Worm (Caenorhabditis elegans) whole organism, L1 larva: Measurements from ENCODE around the gene F11D11.3.

Experiments
- C16A3.4 ChIP-seq: fragments of 150-350 bp; optimal IDR thresholded peaks from 2 replicates; lab custom pipeline; 2014; ENCODE audit warnings: missing biosample characterization, missing genetic modification characterization
- C34B4.2 ChIP-seq: sonication (generic microtip); optimal IDR thresholded peaks from 2 replicates; lab custom pipeline; 2017; ENCODE audit warnings: mild to moderate bottlenecking, missing genetic modification characterization, missing compliant biosample characterization
- F16B12.6 ChIP-seq: fragments of 150-350 bp; optimal IDR thresholded peaks from 2 replicates; lab custom pipeline; 2014; ENCODE audit warnings: missing biosample characterization, missing genetic modification characterization
- aha-1 ChIP-seq: fragments of 150-350 bp; optimal IDR thresholded peaks from 2 replicates; lab custom pipeline; 2014; ENCODE audit warnings: missing biosample characterization, missing genetic modification characterization
- alr-1 ChIP-seq: fragments of 200-800 bp; sonication (Bioruptor generic); optimal IDR thresholded peaks from 2 replicates; lab custom pipeline; 2018; ENCODE audit warnings: borderline replicate concordance, mild to moderate bottlenecking, missing genetic modification characterization, missing compliant biosample characterization
- blmp-1 ChIP-seq: fragments of 150-350 bp; optimal IDR thresholded peaks from 2 replicates; lab custom pipeline; 2014; ENCODE audit warnings: missing biosample characterization, missing genetic modification characterization
- ceh-82 ChIP-seq, 3 experiments: fragments of 150-350 bp in 1 of 3; sonication (generic microtip) in 2 of 3; optimal IDR thresholded peaks; 2 replicates each; lab custom pipeline; 2014 to 2017; ENCODE audit warnings: missing biosample characterization in 3 of 3, missing genetic modification characterization in 3 of 3
- efl-1 ChIP-seq, 4 experiments: fragments of 150-350 bp; optimal IDR thresholded peaks in 3 of 4; peaks in 1 of 4; 1 replicate in 1 of 4; 2 replicates in 3 of 4; lab custom pipeline; 2014; ENCODE audit warnings: missing biosample characterization in 2 of 4, missing genetic modification characterization in 2 of 4, missing genetic modification reagents in 2 of 4
- fkh-8 ChIP-seq: sonication (generic microtip); optimal IDR thresholded peaks from 2 replicates; lab custom pipeline; 2016; ENCODE audit warnings: mild to moderate bottlenecking, missing genetic modification characterization, missing compliant biosample characterization
- hlh-4 ChIP-seq: sonication (generic microtip); optimal IDR thresholded peaks from 2 replicates; lab custom pipeline; 2016; ENCODE audit warnings: mild to moderate bottlenecking, missing genetic modification characterization, missing compliant biosample characterization
- hpl-2 ChIP-seq: fragments of 150-350 bp; optimal IDR thresholded peaks from 2 replicates; lab custom pipeline; 2014; ENCODE audit warnings: missing biosample characterization, missing genetic modification reagents, missing genetic modification characterization
- isw-1 ChIP-seq: fragments of 200-800 bp; sonication (Bioruptor generic); IDR thresholded peaks from 2 replicates; pipeline ENCODE4 v1.3.6; 2022; ENCODE audit warnings: missing genetic modification characterization, missing compliant biosample characterization
- jun-1 ChIP-seq: fragments of 150-350 bp; optimal IDR thresholded peaks from 2 replicates; lab custom pipeline; 2014; ENCODE audit warnings: missing biosample characterization, missing genetic modification reagents, missing genetic modification characterization
- lin-13 ChIP-seq: fragments of 150-350 bp; optimal IDR thresholded peaks from 2 replicates; lab custom pipeline; 2014; ENCODE audit warnings: missing biosample characterization, missing genetic modification reagents, missing genetic modification characterization
- lin-14 ChIP-seq: fragments of 200-800 bp; sonication (Bioruptor generic); optimal IDR thresholded peaks from 2 replicates; lab custom pipeline; 2018; ENCODE audit warnings: mild to moderate bottlenecking, missing genetic modification characterization, moderate library complexity, missing compliant biosample characterization
- lin-35 ChIP-seq, 2 experiments: fragments of 150-350 bp; optimal IDR thresholded peaks; 2 replicates each; lab custom pipeline; 2014; ENCODE audit warnings: missing biosample characterization in 2 of 2, missing genetic modification characterization in 2 of 2, missing genetic modification reagents in 2 of 2
- mab-9 ChIP-seq: fragments of 200-800 bp; sonication (Bioruptor generic); IDR thresholded peaks from 2 replicates; pipeline ENCODE4 v1.3.6; 2022; ENCODE audit warnings: missing genetic modification reagents, missing genetic modification characterization, missing compliant biosample characterization
- nhr-11 ChIP-seq: fragments of 150-350 bp; optimal IDR thresholded peaks from 2 replicates; lab custom pipeline; 2014; ENCODE audit warnings: missing biosample characterization, missing genetic modification characterization
- nhr-19 ChIP-seq: fragments of 200-800 bp; sonication (Bioruptor generic); conservative IDR thresholded peaks from 2 replicates; pipeline ENCODE4 v1.3.6; 2022; ENCODE audit warnings: missing genetic modification characterization, missing compliant biosample characterization
- nhr-47 ChIP-seq: sonication (generic microtip); optimal IDR thresholded peaks from 2 replicates; lab custom pipeline; 2016; ENCODE audit warnings: mild to moderate bottlenecking, missing genetic modification characterization, moderate library complexity, missing compliant biosample characterization
- nhr-71 ChIP-seq: sonication (generic microtip); optimal IDR thresholded peaks from 2 replicates; lab custom pipeline; 2016; ENCODE audit warnings: mild to moderate bottlenecking, missing genetic modification characterization, moderate library complexity, missing compliant biosample characterization
- pag-3 ChIP-seq: sonication (generic microtip); optimal IDR thresholded peaks from 2 replicates; lab custom pipeline; 2017; ENCODE audit warnings: missing genetic modification characterization, mild to moderate bottlenecking, missing compliant biosample characterization, antibody characterized with exemption, borderline replicate concordance; ENCODE audit not compliant: insufficient read depth
- pqm-1 ChIP-seq: sonication (generic microtip); optimal IDR thresholded peaks from 3 replicates; lab custom pipeline; 2017; ENCODE audit warnings: missing biosample characterization, missing genetic modification characterization
- rnt-1 ChIP-seq: sonication (generic microtip); optimal IDR thresholded peaks from 2 replicates; lab custom pipeline; 2016; ENCODE audit warnings: mild to moderate bottlenecking, missing genetic modification characterization, moderate library complexity, missing compliant biosample characterization
- snu-23 ChIP-seq: sonication (generic microtip); optimal IDR thresholded peaks from 2 replicates; lab custom pipeline; 2016; ENCODE audit warnings: missing genetic modification characterization, missing compliant biosample characterization
- sox-4 ChIP-seq: sonication (generic microtip); optimal IDR thresholded peaks from 2 replicates; lab custom pipeline; 2016; ENCODE audit warnings: missing genetic modification characterization, missing compliant biosample characterization
- sptf-1 ChIP-seq: fragments of 150-350 bp; optimal IDR thresholded peaks from 2 replicates; lab custom pipeline; 2014; ENCODE audit warnings: missing biosample characterization, missing genetic modification characterization
- sup-37 ChIP-seq: fragments of 200-800 bp; sonication (Bioruptor generic); optimal IDR thresholded peaks from 2 replicates; lab custom pipeline; 2018; ENCODE audit warnings: mild to moderate bottlenecking, missing genetic modification characterization, missing compliant biosample characterization
- tbx-2 ChIP-seq: sonication (generic microtip); optimal IDR thresholded peaks from 2 replicates; lab custom pipeline; 2016; ENCODE audit warnings: missing genetic modification characterization, missing compliant biosample characterization
- unc-130 ChIP-seq: fragments of 150-350 bp; optimal IDR thresholded peaks from 2 replicates; lab custom pipeline; 2017; ENCODE audit warnings: missing biosample characterization, missing genetic modification characterization, inconsistent platforms
- unc-62 ChIP-seq: fragments of 150-350 bp; optimal IDR thresholded peaks from 2 replicates; lab custom pipeline; 2014; ENCODE audit warnings: missing biosample characterization, missing genetic modification reagents, missing genetic modification characterization
- vab-15 ChIP-seq: sonication (generic microtip); optimal IDR thresholded peaks from 2 replicates; lab custom pipeline; 2017; ENCODE audit warnings: missing genotype, mild to moderate bottlenecking, missing genetic modification characterization, missing compliant biosample characterization
- xbp-1 ChIP-seq: sonication (generic microtip); optimal IDR thresholded peaks from 2 replicates; lab custom pipeline; 2016; ENCODE audit warnings: missing genetic modification characterization, missing compliant biosample characterization
- ztf-11 ChIP-seq, 2 experiments: sonication (generic microtip); optimal IDR thresholded peaks; 2 replicates each; lab custom pipeline; 2016 to 2017; ENCODE audit warnings: missing genetic modification characterization in 2 of 2, missing biosample characterization in 1 of 2, missing compliant biosample characterization in 1 of 2
- ztf-4 ChIP-seq: fragments of 150-350 bp; optimal IDR thresholded peaks from 2 replicates; lab custom pipeline; 2014; ENCODE audit warnings: missing biosample characterization, missing genetic modification characterization

The F11D11.3 gene

ce11 chrV:18760174-18760573, at the start of gene F11D11.3:
TSS of gene F11D11.3 (minus strand) at chrV:18760274.
- TF ChIP-seq C34B4.2 (tag; lab: Kevin White, UChicago) (no peak), ceh-82 (tag; optimal IDR thresholded peaks at IDR 0.05; lab: Kevin White, UChicago) (no peak), vab-15 (tag; lab: Kevin White, UChicago) (no peak), nhr-47 (tag; lab: Kevin White, UChicago) (no peak), alr-1 (tag; lab: Kevin White, UChicago) (no peak)
- TF ChIP-seq, all 84 proteins: peak for 0

ce11 chrV:18808621-18809020, 48.5 kb upstream of the F11D11.3 start, which contains the start of gene C54E10.6:
TSS of gene C54E10.6 (minus strand) at chrV:18808729.
- no peak for TF ChIP-seq F16B12.6 (tag; lab: Kevin White, UChicago)
- no peak for TF ChIP-seq jun-1 (tag; lab: Kevin White, UChicago)
- no peak for TF ChIP-seq xbp-1 (tag; lab: Kevin White, UChicago)
- TF ChIP-seq nhr-11 (tag; lab: Kevin White, UChicago) = no peak
- TF ChIP-seq unc-130 (tag; lab: Kevin White, UChicago) = no peak
- peak; percentile 18 for TF ChIP-seq tbx-2 (tag; lab: Kevin White, UChicago)
- peak in 1 of 2 experiments; percentile 5 for TF ChIP-seq efl-1 (optimal IDR thresholded peaks at IDR 0.05; lab: Kevin White, UChicago)
- TF ChIP-seq efl-1 (GFP tag; optimal IDR thresholded peaks at IDR 0.05 in 1 of 2; lab: Kevin White, UChicago) = no peak
- TF ChIP-seq hlh-4 (tag; lab: Kevin White, UChicago) = no peak
- peak; percentile 9 for TF ChIP-seq nhr-47 (tag; lab: Kevin White, UChicago)
- TF ChIP-seq ztf-11 (tag; optimal IDR thresholded peaks at IDR 0.05; lab: Kevin White, UChicago) = peak in 1 of 2 experiments; percentile 23
- TF ChIP-seq lin-35 (GFP tag; optimal IDR thresholded peaks at IDR 0.05; lab: Kevin White, UChicago) = no peak
- peak; percentile 60 for TF ChIP-seq rnt-1 (tag; lab: Kevin White, UChicago)
- peak; percentile 46 for TF ChIP-seq lin-14 (GFP tag; lab: Kevin White, UChicago)
- TF ChIP-seq C16A3.4 (tag; lab: Kevin White, UChicago) = no peak
- no peak for TF ChIP-seq ztf-4 (tag; lab: Kevin White, UChicago)
- TF ChIP-seq lin-13 = no peak
- TF ChIP-seq hpl-2 (GFP tag; lab: Kevin White, UChicago) = no peak
- no peak for TF ChIP-seq blmp-1 (tag; lab: Kevin White, UChicago)
- no peak for TF ChIP-seq vab-15 (tag; lab: Kevin White, UChicago)
- peak; percentile 16 for TF ChIP-seq snu-23 (GFP tag; lab: Kevin White, UChicago)
- TF ChIP-seq nhr-19 (GFP tag; lab: Robert Waterston, UW) = 0 out of 2 replicates have a peak, but pooled peaks have one; percentile 11
- no peak for TF ChIP-seq sox-4 (tag; lab: Kevin White, UChicago)

ce11 chrV:18806409-18806808, 46.3 kb upstream of the F11D11.3 start, which contains the start of gene sri-10:
TSS of gene sri-10 (minus strand) at chrV:18806509.
- TF ChIP-seq ztf-4 (tag; lab: Kevin White, UChicago) (no peak), jun-1 (tag; lab: Kevin White, UChicago) (no peak), nhr-71 (no peak), mab-9 (GFP tag; lab: Robert Waterston, UW) (no peak), pag-3 (tag; lab: Kevin White, UChicago) (no peak), hpl-2 (GFP tag; lab: Kevin White, UChicago) (no peak), sox-4 (tag; lab: Kevin White, UChicago) (no peak), ztf-11 (tag; optimal IDR thresholded peaks at IDR 0.05; lab: Kevin White, UChicago) (no peak), fkh-8 (no peak), unc-62 (GFP tag; lab: Kevin White, UChicago) (no peak), C16A3.4 (tag; lab: Kevin White, UChicago) (no peak)
- TF ChIP-seq, all 84 proteins: peak for 0

ce11 chrV:18803260-18803659, 43.2 kb upstream of the F11D11.3 start, which contains the start of gene C54E10.10:
TSS of gene C54E10.10 (minus strand) at chrV:18803360.
- TF ChIP-seq rnt-1 (tag; lab: Kevin White, UChicago) = no peak
- TF ChIP-seq efl-1 (optimal IDR thresholded peaks at IDR 0.05; lab: Kevin White, UChicago) = no peak
- peak in 1 of 2 experiments; percentile 16 for TF ChIP-seq efl-1 (GFP tag; optimal IDR thresholded peaks at IDR 0.05 in 1 of 2; lab: Kevin White, UChicago)

ce11 chrV:18802077-18802476, 42.0 kb upstream of the F11D11.3 start, which contains the start of gene C54E10.11:
TSS of gene C54E10.11 (minus strand) at chrV:18802177.
- TF ChIP-seq unc-62 (GFP tag; lab: Kevin White, UChicago) = no peak
- no peak for TF ChIP-seq isw-1 (GFP tag; lab: Robert Waterston, UW)
- no peak for TF ChIP-seq sox-4 (tag; lab: Kevin White, UChicago)
- no peak for TF ChIP-seq sptf-1 (tag; lab: Kevin White, UChicago)
- TF ChIP-seq ceh-82 (tag; optimal IDR thresholded peaks at IDR 0.05; lab: Kevin White, UChicago) = no peak
- TF ChIP-seq pqm-1 = no peak
- no peak for TF ChIP-seq aha-1 (tag; lab: Kevin White, UChicago)
- TF ChIP-seq fkh-8 = no peak
- no peak for TF ChIP-seq sup-37 (GFP tag; lab: Kevin White, UChicago)
